ENCODE assay signal across 3 fruit fly cellular contexts in genomic region chr3R:8664699-8665340, dm6.
TF ChIP-seq lines count a peak whose summit lies in the region.

No protein-coding gene starts in this region.

- no peak for TF ChIP-seq CTCF in whole organism, embryonic (GFP tag; optimal IDR thresholded peaks at IDR 0.05; lab: Kevin White, UChicago)

TF ChIP-seq in whole organism, 6 proteins besides CTCF, POLR2A, EP300 and RAD21:
- TF ChIP-seq pan (optimal IDR thresholded peaks at IDR 0.05; lab: Kevin White, UChicago) (peak; percentile 26), Dll (optimal IDR thresholded peaks at IDR 0.05; lab: Kevin White, UChicago) (no peak)

TF ChIP-seq in whole organism, embryonic, 481 proteins besides CTCF, POLR2A, EP300 and RAD21 (continues in another document):
- no peak for TF ChIP-seq ap (GFP tag; IDR thresholded peaks at IDR 0.05; lab: Robert Waterston, UW)
- TF ChIP-seq MBD-R2 (GFP tag; IDR thresholded peaks at IDR 0.05; lab: Robert Waterston, UW), result no peak
- no peak for TF ChIP-seq CG12942 (GFP tag; optimal IDR thresholded peaks at IDR 0.05; lab: Kevin White, UChicago)
- no peak for TF ChIP-seq Blimp-1 (GFP tag; optimal IDR thresholded peaks at IDR 0.05; lab: Kevin White, UChicago)
- TF ChIP-seq org-1 (GFP tag; optimal IDR thresholded peaks at IDR 0.05; lab: Kevin White, UChicago), result no peak
- TF ChIP-seq Bgb (GFP tag; IDR thresholded peaks at IDR 0.05; lab: Robert Waterston, UW; ENCODE audit: partially characterized antibody), result no peak
- no peak for TF ChIP-seq inv (GFP tag; IDR thresholded peaks at IDR 0.05; lab: Robert Waterston, UW; ENCODE audit: partially characterized antibody)
- no peak for TF ChIP-seq ara (GFP tag; IDR thresholded peaks at IDR 0.05; lab: Robert Waterston, UW)
- TF ChIP-seq CG7745 (tag; optimal IDR thresholded peaks at IDR 0.05; lab: Kevin White, UChicago), result peak; percentile 30
- peak; percentile 76 for TF ChIP-seq CG10431 (GFP tag; optimal IDR thresholded peaks at IDR 0.05; lab: Kevin White, UChicago)
- peak in 1 of 2 experiments; percentile 96 for TF ChIP-seq Pdp1 (GFP tag; optimal IDR thresholded peaks at IDR 0.05; lab: Kevin White, UChicago)
- TF ChIP-seq onecut (GFP tag; IDR thresholded peaks at IDR 0.05; lab: Robert Waterston, UW), result peak; percentile 99
- TF ChIP-seq Lim3 (GFP tag; IDR thresholded peaks at IDR 0.05; lab: Robert Waterston, UW), result no peak
- no peak for TF ChIP-seq HmgZ (tag; optimal IDR thresholded peaks at IDR 0.05; lab: Kevin White, UChicago)
- no peak for TF ChIP-seq CG9797 (GFP tag; optimal IDR thresholded peaks at IDR 0.05; lab: Kevin White, UChicago)
- TF ChIP-seq Scr (GFP tag; IDR thresholded peaks at IDR 0.05; lab: Robert Waterston, UW; ENCODE audit: partially characterized antibody), result no peak
- no peak for TF ChIP-seq D19B (GFP tag; optimal IDR thresholded peaks at IDR 0.05; lab: Kevin White, UChicago)
- TF ChIP-seq chm (GFP tag; IDR thresholded peaks at IDR 0.05; lab: Robert Waterston, UW), result no peak
- no peak for TF ChIP-seq shn (GFP tag; optimal IDR thresholded peaks at IDR 0.05; lab: Kevin White, UChicago)
- no peak for TF ChIP-seq CG10321 (GFP tag; IDR thresholded peaks at IDR 0.05; lab: Robert Waterston, UW)
- no peak for TF ChIP-seq tx (GFP tag; optimal IDR thresholded peaks at IDR 0.05; lab: Kevin White, UChicago)
- peak; percentile 2 for TF ChIP-seq nau (GFP tag; optimal IDR thresholded peaks at IDR 0.05; lab: Kevin White, UChicago)
- no peak for TF ChIP-seq CG6689 (GFP tag; IDR thresholded peaks at IDR 0.05; lab: Robert Waterston, UW)
- TF ChIP-seq Atf6 (GFP tag; IDR thresholded peaks at IDR 0.05; lab: Robert Waterston, UW), result no peak
- no peak for TF ChIP-seq nom (GFP tag; optimal IDR thresholded peaks at IDR 0.05; lab: Kevin White, UChicago)
- no peak for TF ChIP-seq ash1 (GFP tag; optimal IDR thresholded peaks at IDR 0.05; lab: Kevin White, UChicago)
- TF ChIP-seq CG30403 (GFP tag; optimal IDR thresholded peaks at IDR 0.05; lab: Kevin White, UChicago), result no peak
- TF ChIP-seq stc (GFP tag; IDR thresholded peaks at IDR 0.05; lab: Robert Waterston, UW), result no peak
- no peak for TF ChIP-seq Oli (tag; optimal IDR thresholded peaks at IDR 0.05; lab: Kevin White, UChicago)
- TF ChIP-seq Mes4 (GFP tag; optimal IDR thresholded peaks at IDR 0.05; lab: Kevin White, UChicago), result no peak
- peak; percentile 38 for TF ChIP-seq exex (tag; optimal IDR thresholded peaks at IDR 0.05; lab: Kevin White, UChicago)
- TF ChIP-seq Neu2 (GFP tag; optimal IDR thresholded peaks at IDR 0.05; lab: Kevin White, UChicago; ENCODE audit: borderline replicate concordance), result no peak
- TF ChIP-seq fd102C (GFP tag; optimal IDR thresholded peaks at IDR 0.05; lab: Kevin White, UChicago), result no peak
- no peak for TF ChIP-seq CG15011 (GFP tag; optimal IDR thresholded peaks at IDR 0.05; lab: Kevin White, UChicago)
- TF ChIP-seq az2 (GFP tag; optimal IDR thresholded peaks at IDR 0.05; lab: Kevin White, UChicago), result no peak
- no peak for TF ChIP-seq CG8765 (GFP tag; IDR thresholded peaks at IDR 0.05; lab: Robert Waterston, UW)
- peak; percentile 54 for TF ChIP-seq sd (tag; optimal IDR thresholded peaks at IDR 0.05; lab: Kevin White, UChicago)
- no peak for TF ChIP-seq Dp (GFP tag; optimal IDR thresholded peaks at IDR 0.05; lab: Kevin White, UChicago)
- no peak for TF ChIP-seq CG6813 (GFP tag; optimal IDR thresholded peaks at IDR 0.05; lab: Kevin White, UChicago)
- peak; percentile 46 for TF ChIP-seq twi (tag; optimal IDR thresholded peaks at IDR 0.05; lab: Kevin White, UChicago)
- TF ChIP-seq D (optimal IDR thresholded peaks at IDR 0.05; lab: Kevin White, UChicago), result no peak
- TF ChIP-seq D (GFP tag; optimal IDR thresholded peaks at IDR 0.05; lab: Kevin White, UChicago), result no peak
- no peak for TF ChIP-seq tna (GFP tag; IDR thresholded peaks at IDR 0.05; lab: Robert Waterston, UW; ENCODE audit: partially characterized antibody)
- TF ChIP-seq CG12769 (tag; optimal IDR thresholded peaks at IDR 0.05; lab: Kevin White, UChicago), result peak; percentile 0
- TF ChIP-seq dimm (GFP tag; IDR thresholded peaks at IDR 0.05; lab: Robert Waterston, UW), result no peak
- TF ChIP-seq fd64A (GFP tag; optimal IDR thresholded peaks at IDR 0.05; lab: Kevin White, UChicago), result no peak
- no peak for TF ChIP-seq CG14667 (GFP tag; IDR thresholded peaks at IDR 0.05; lab: Robert Waterston, UW)

TF ChIP-seq in whole organism, prepupa, 60 proteins besides CTCF, POLR2A, EP300 and RAD21:
- TF ChIP-seq vri (GFP tag; optimal IDR thresholded peaks at IDR 0.05; lab: Kevin White, UChicago), result peak; percentile 84
- no peak for TF ChIP-seq Eip78C (GFP tag; lab: Kevin White, UChicago)
